Worm (Caenorhabditis elegans) whole organism, young adult: ENCODE data around the gene mec-14.

Experiments used
- B0261.1 ChIP-seq: sonication (generic microtip); optimal IDR thresholded peaks from 2 replicates; lab custom pipeline; 2016; ENCODE audit warnings: mild to moderate bottlenecking, missing genetic modification characterization, moderate library complexity, missing compliant biosample characterization
- B0336.3 ChIP-seq: fragments of 200-800 bp; sonication (Bioruptor generic); IDR thresholded peaks from 2 replicates; pipeline ENCODE4 v1.3.6; 2022; ENCODE audit warnings: missing genetic modification characterization, missing compliant biosample characterization
- F22D6.2 ChIP-seq: sonication (generic microtip); optimal IDR thresholded peaks from 2 replicates; lab custom pipeline; 2016; ENCODE audit warnings: mild to moderate bottlenecking, missing genetic modification characterization, missing compliant biosample characterization
- F39B2.1 ChIP-seq: fragments of 200-800 bp; sonication (Bioruptor generic); IDR thresholded peaks from 2 replicates; pipeline ENCODE4 v1.3.6; 2022; ENCODE audit warnings: missing genetic modification reagents, missing genetic modification characterization, missing compliant biosample characterization
- ama-1 ChIP-seq, 3 experiments: fragments of 150-350 bp in 1 of 3; sonication (generic microtip) in 2 of 3; optimal IDR thresholded peaks; 2 replicates each; lab custom pipeline; 2014 to 2018; ENCODE audit warnings: missing biosample characterization in 2 of 3, missing genetic modification characterization in 2 of 3, missing genetic modification reagents in 2 of 3
- him-1 ChIP-seq: sonication (generic microtip); optimal IDR thresholded peaks from 2 replicates; lab custom pipeline; 2016; ENCODE audit warnings: missing genotype, missing genetic modification reagents, missing genetic modification characterization, missing compliant biosample characterization
- nhr-179 ChIP-seq: sonication (generic microtip); optimal IDR thresholded peaks from 2 replicates; lab custom pipeline; 2016; ENCODE audit warnings: mild to moderate bottlenecking, missing genetic modification characterization, missing compliant biosample characterization
- nhr-80 ChIP-seq: sonication (generic microtip); optimal IDR thresholded peaks from 2 replicates; lab custom pipeline; 2016; ENCODE audit warnings: missing genetic modification characterization, missing compliant biosample characterization
- sdz-38 ChIP-seq: sonication (generic microtip); optimal IDR thresholded peaks from 2 replicates; lab custom pipeline; 2016; ENCODE audit warnings: missing genotype, missing genetic modification characterization, missing compliant biosample characterization
- tlf-1 ChIP-seq: fragments of 200-800 bp; sonication (Bioruptor generic); optimal IDR thresholded peaks from 2 replicates; lab custom pipeline; 2018; ENCODE audit warnings: mild to moderate bottlenecking, missing genetic modification characterization, missing compliant biosample characterization
- zfh-2 ChIP-seq: fragments of 200-800 bp; sonication (Bioruptor generic); conservative IDR thresholded peaks from 2 replicates; pipeline ENCODE4 v1.3.6; 2022; ENCODE audit warnings: missing genetic modification reagents, missing genetic modification characterization, missing compliant biosample characterization

ce11 chrIII:7159246-7159645 is 33.5 kb downstream of the mec-14 start:
- TF ChIP-seq F22D6.2 (tag; lab: Kevin White, UChicago) (no peak), B0336.3 (no peak), ama-1 (optimal IDR thresholded peaks at IDR 0.05; lab: Kevin White, UChicago) (no peak), ama-1 (GFP tag; optimal IDR thresholded peaks at IDR 0.05; lab: Kevin White, UChicago) (no peak), tlf-1 (GFP tag; lab: Kevin White, UChicago) (no peak), nhr-80 (tag; lab: Kevin White, UChicago) (no peak), nhr-179 (tag; lab: Kevin White, UChicago) (no peak), zfh-2 (GFP tag; lab: Robert Waterston, UW) (no peak), B0261.1 (tag; lab: Kevin White, UChicago) (no peak), F39B2.1 (GFP tag; lab: Robert Waterston, UW) (no peak), him-1 (tag; lab: Kevin White, UChicago) (no peak), sdz-38 (tag; lab: Kevin White, UChicago) (no peak)
